Fruit fly (Drosophila melanogaster) whole organism, embryonic: ENCODE measurements around the gene mRpL10.

Source experiments
- B-H1 ChIP-seq: fragments of 200-800 bp; sonication (Bioruptor generic); IDR thresholded peaks from 3 replicates; pipeline ENCODE4 v1.3.6; 2022; ENCODE audit warnings: missing biosample characterization, missing genetic modification characterization
- CG15269 ChIP-seq: fragments of 200-800 bp; sonication (Bioruptor generic); optimal IDR thresholded peaks from 2 replicates; lab custom pipeline; 2018; ENCODE audit warnings: missing biosample characterization, mild to moderate bottlenecking, missing genetic modification characterization, moderate library complexity
- CG17359 ChIP-seq: fragments of 200-800 bp; sonication (Bioruptor generic); optimal IDR thresholded peaks from 3 replicates; lab custom pipeline; 2018; ENCODE audit warnings: missing biosample characterization, mild to moderate bottlenecking, missing genetic modification characterization, moderate library complexity
- CG32767 ChIP-seq: fragments of 200-800 bp; sonication (Bioruptor generic); IDR thresholded peaks from 2 replicates; pipeline ENCODE4 v1.3.6; 2022; ENCODE audit warnings: missing biosample characterization, missing genetic modification characterization
- CG8478 ChIP-seq: fragments of >200 bp; optimal IDR thresholded peaks from 2 replicates; lab custom pipeline; 2018
- Hsf ChIP-seq: fragments of 200-800 bp; sonication (Bioruptor generic); optimal IDR thresholded peaks from 3 replicates; lab custom pipeline; 2016; ENCODE audit warnings: missing biosample characterization, missing genetic modification characterization
- bcd ChIP-seq: fragments of 200-800 bp; sonication (Bioruptor generic); optimal IDR thresholded peaks from 2 replicates; lab custom pipeline; 2017; ENCODE audit warnings: missing biosample characterization, mild to moderate bottlenecking, missing genetic modification characterization
- ci ChIP-seq: fragments of 200-800 bp; sonication (Bioruptor generic); IDR thresholded peaks from 3 replicates; pipeline ENCODE4 v1.3.6; 2022; ENCODE audit warnings: missing biosample characterization, missing genetic modification characterization
- hbn ChIP-seq: fragments of 200-800 bp; sonication (Bioruptor generic); IDR thresholded peaks from 2 replicates; pipeline ENCODE4 v1.3.6; 2022; ENCODE audit warnings: missing biosample characterization, missing genetic modification characterization; ENCODE audit not compliant: partially characterized antibody
- slbo ChIP-seq: fragments of 200-800 bp; sonication (Bioruptor generic); IDR thresholded peaks from 2 replicates; pipeline ENCODE4 v1.3.6; 2022; ENCODE audit warnings: missing biosample characterization, missing genetic modification characterization
- trh ChIP-seq: fragments of 200-800 bp; sonication (Bioruptor generic); optimal IDR thresholded peaks from 2 replicates; lab custom pipeline; 2016; ENCODE audit warnings: missing biosample characterization, missing genetic modification characterization
- usp ChIP-seq: fragments of >200 bp; optimal IDR thresholded peaks from 2 replicates; lab custom pipeline; 2017; ENCODE audit warnings: missing biosample characterization, missing genetic modification characterization

dm6 chr2L:246656-247340 is 43.2 kb downstream of the mRpL10 start:
- no peak for TF ChIP-seq ci (GFP tag; lab: Robert Waterston, UW)
- TF ChIP-seq Hsf (GFP tag; lab: Kevin White, UChicago), result no peak
- no peak for TF ChIP-seq CG8478 (lab: Kevin White, UChicago)
- TF ChIP-seq CG15269 (tag; lab: Kevin White, UChicago), result no peak
- no peak for TF ChIP-seq CG32767 (GFP tag; lab: Robert Waterston, UW)
- TF ChIP-seq slbo (GFP tag; lab: Robert Waterston, UW), result no peak
- TF ChIP-seq bcd (GFP tag; lab: Kevin White, UChicago), result no peak
- no peak for TF ChIP-seq trh
- TF ChIP-seq hbn, result peak; percentile 57; the same call in 1 of the 2 replicates
- no peak for TF ChIP-seq CG17359
- no peak for TF ChIP-seq usp
- TF ChIP-seq B-H1, result no peak
